Worm (Caenorhabditis elegans): ENCODE data around the gene Y71H2AM.3.

Gene Y71H2AM.3

DNA sequence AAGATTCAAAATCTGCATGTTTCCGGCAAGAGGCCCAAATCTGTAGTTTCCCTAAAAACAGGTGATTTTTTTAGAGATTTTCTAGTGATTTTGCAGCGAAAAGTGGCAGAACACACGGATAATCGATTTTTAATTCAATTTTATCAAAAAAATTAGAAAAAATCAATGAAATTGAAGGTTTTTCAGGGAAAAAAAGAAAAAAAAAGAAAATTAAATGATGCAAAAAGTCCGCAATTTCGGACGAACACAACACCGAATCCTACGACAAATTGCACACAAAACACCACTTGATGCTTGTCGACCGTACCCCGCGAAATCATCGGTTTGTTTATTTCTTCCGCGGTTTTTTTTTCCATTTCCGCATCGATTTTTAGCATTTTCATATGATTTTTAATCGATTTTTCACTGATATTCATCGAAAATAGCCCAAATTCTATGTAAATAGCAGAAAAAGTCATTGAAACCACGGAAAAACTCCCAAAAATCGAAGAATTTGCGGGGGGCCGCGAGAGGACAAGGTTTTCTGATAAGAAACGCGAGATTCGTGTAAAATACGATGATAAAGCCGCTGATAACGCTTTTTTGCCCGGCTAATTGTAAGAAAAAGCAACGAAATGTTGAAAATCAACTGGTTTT, 9.8 kb downstream of the Y71H2AM.3 start, which contains the start of gene tufm-1 (continued):
- TF ChIP-seq dpl-1 (GFP tag; optimal IDR thresholded peaks at IDR 0.05) (peak; percentile 54), ZK546.5 (tag; optimal IDR thresholded peaks at IDR 0.05) (no peak), mdl-1 (tag; optimal IDR thresholded peaks at IDR 0.05) (peak in 1 of 2 experiments; percentile 3), ztf-11 (tag; optimal IDR thresholded peaks at IDR 0.05) (no peak), daf-16 (GFP tag; optimal IDR thresholded peaks at IDR 0.05) (no peak), daf-16 (tag; optimal IDR thresholded peaks at IDR 0.05) (peak; percentile 55), Y105C5A.15 (GFP tag; IDR thresholded peaks at IDR 0.05) (no peak), fos-1 (tag; optimal IDR thresholded peaks at IDR 0.05) (no peak), mep-1 (tag; optimal IDR thresholded peaks at IDR 0.05) (peak; percentile 8), vab-7 (GFP tag; IDR thresholded peaks at IDR 0.05) (no peak)

DNA sequence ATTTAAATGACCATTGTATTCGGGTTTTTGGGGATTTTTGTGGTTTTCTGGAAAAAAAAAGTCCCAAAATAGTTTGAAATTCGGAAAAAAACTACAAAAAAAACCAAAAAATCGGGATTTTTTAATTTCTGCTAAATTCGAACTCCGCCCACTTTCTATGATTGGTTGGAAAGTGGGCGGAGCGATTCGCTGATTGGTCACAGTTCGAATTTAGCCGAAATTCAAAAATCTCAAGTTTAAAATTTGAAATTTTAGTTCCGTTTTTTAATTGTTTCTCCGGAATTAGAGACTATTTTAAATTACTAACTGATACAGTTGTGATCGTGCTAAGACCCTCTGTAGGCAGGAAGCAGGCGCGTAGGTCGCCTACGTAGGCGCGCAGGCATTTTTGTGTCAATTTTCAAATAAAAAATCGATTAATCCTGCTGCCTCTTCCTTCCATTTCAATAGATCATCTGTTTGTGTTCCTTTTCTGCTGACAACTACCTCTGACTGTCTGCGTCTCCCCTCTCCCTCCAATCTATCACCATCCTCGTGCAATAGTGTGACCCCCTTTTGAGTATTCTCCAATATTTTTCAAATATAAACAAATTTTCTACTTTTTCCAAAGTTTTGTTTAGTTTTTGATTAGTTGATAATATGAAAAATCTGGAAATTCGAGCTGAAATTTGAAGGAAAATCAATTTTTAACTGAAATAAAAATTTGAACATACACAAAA, 11.1 kb downstream of the Y71H2AM.3 start:
- TF ChIP-seq aha-1 (tag) (peak; percentile 56), mep-1 (tag; optimal IDR thresholded peaks at IDR 0.05) (no peak), ceh-28 (tag; optimal IDR thresholded peaks at IDR 0.05) (no peak), ceh-20 (GFP tag; IDR thresholded peaks at IDR 0.05) (no peak), hmg-1.1 (GFP tag; IDR thresholded peaks at IDR 0.05) (0 out of 2 replicates have a peak, but pooled peaks have one; percentile 14), set-16 (GFP tag; IDR thresholded peaks at IDR 0.05) (no peak), hlh-30 (tag; optimal IDR thresholded peaks at IDR 0.05; ENCODE audit: insufficient read depth) (peak; percentile 80), pha-4 (GFP tag; IDR thresholded peaks at IDR 0.05) (no peak), pha-4 (tag; optimal IDR thresholded peaks at IDR 0.05) (no peak), zfp-3 (GFP tag; conservative IDR thresholded peaks at IDR 0.05) (no peak), lin-13 (GFP tag; optimal IDR thresholded peaks at IDR 0.05) (no peak), lsy-2 (tag; optimal IDR thresholded peaks at IDR 0.05) (peak in 1 of 2 experiments; percentile 41), dpl-1 (GFP tag; optimal IDR thresholded peaks at IDR 0.05) (no peak), nhr-11 (tag; optimal IDR thresholded peaks at IDR 0.05) (no peak), pqm-1 (tag; optimal IDR thresholded peaks at IDR 0.05) (no peak), F10B5.3 (tag; optimal IDR thresholded peaks at IDR 0.05) (no peak), daf-16 (GFP tag; optimal IDR thresholded peaks at IDR 0.05) (no peak), daf-16 (tag; optimal IDR thresholded peaks at IDR 0.05) (no peak), nhr-28 (tag; optimal IDR thresholded peaks at IDR 0.05) (peak; percentile 13)

DNA sequence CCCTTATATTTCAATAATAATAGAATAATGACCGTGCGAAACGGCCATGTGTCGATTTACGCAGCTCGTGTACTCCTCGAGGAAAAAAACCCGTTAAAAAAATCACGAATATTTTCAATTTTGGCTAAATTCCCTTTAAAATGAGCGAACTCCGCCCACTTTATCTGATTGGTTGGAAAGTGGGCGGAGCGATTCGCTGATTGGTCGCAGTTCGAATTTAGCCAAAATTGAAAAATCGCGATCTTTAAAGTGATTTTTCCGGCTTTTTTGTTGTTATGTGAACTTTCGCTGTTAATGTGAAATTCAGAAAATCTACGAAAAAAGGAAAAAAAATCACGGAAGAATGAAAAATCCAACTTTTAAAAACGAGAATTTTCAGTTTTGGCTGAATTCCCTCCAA, 12.6 kb downstream of the Y71H2AM.3 start:
- TF ChIP-seq mes-2 (tag; optimal IDR thresholded peaks at IDR 0.05; ENCODE audit: poor library complexity, severe bottlenecking) = no peak
- TF ChIP-seq aha-1 (tag) = peak; percentile 65
- TF ChIP-seq nhr-42 (GFP tag; IDR thresholded peaks at IDR 0.05) = no peak

DNA sequence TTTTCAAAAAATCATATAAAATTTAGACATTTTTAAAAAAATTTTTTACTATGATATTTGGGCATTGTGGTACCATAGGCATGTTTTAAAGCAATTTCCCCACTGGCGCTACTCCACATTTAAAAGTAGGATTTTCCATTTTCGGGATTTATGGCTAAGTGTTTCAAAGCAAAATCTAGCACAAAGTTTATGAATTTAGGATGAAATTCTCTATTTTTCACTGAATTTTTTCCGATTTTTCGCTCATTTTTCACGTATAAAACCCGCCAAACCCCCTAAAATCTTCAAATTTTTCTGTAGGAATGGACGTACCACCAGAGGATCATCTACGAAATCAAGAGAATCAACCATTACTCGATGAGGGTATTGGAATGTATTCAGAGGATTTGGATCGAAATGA, 13.8 kb downstream of the Y71H2AM.3 start, which contains the start of gene pipp-4P:
Gene pipp-4P (plus strand): TSS at position 301 of the 400 bp plus-strand sequence.
- TF ChIP-seq F26F4.8 (GFP tag; conservative IDR thresholded peaks at IDR 0.05) (no peak), tra-1 (GFP tag; IDR thresholded peaks at IDR 0.05) (no peak), lin-1 (GFP tag; IDR thresholded peaks at IDR 0.05) (no peak), R02D3.7 (tag; optimal IDR thresholded peaks at IDR 0.05) (no peak), daf-12 (tag; optimal IDR thresholded peaks at IDR 0.05) (no peak), hlh-11 (tag; optimal IDR thresholded peaks at IDR 0.05) (no peak)

DNA sequence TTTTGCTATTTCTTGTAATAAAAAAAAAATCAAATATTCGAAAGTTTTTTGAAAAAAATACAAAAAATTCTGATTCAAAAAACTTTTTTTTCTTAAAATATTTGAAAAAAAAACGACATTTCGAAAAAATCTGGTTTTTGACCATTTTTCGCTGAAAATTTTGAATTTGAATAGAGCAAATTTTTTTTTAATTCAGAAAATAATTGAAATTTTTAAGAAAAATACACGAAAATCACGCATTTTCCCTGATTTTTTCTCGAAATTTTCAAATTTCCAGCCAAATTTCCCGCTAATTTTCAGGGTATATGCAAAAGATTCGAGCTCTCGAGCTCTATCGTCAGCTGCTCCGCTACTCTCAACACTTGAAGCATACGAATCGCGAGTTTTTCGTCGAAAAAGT, 21.5 kb downstream of the Y71H2AM.3 start, which contains the start of gene Y71H2AM.1:
Gene Y71H2AM.1 (plus strand): TSS at position 301 of the 400 bp plus-strand sequence.
- TF ChIP-seq aha-1 (tag) (peak; percentile 29), pha-4 (GFP tag; IDR thresholded peaks at IDR 0.05) (no peak), pha-4 (tag; optimal IDR thresholded peaks at IDR 0.05) (no peak)

All from whole organism, L4 larva.